Worm (Caenorhabditis elegans): ENCODE measurements around the gene srt-67.

The srt-67 gene

DNA sequence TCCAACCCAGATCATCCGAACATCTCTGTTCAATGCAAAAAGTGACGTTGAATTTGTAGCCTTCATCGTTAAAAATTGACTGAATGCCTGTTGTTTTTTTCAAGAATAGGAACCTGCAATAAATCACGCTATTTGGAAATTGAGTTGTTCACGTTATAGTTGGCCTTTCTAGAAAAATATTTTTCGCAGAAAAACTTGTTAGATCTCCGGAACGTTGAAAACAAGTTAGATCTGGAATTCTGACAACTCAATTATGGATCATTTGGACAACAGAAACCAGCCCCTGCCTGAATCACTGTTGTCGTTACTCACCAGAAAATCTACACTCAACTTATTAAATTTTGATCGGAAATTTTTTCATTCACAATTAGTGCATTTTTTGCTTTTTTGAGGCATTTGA is at the start of gene srt-67:
Gene srt-67 (minus strand): TSS at position 101 of the 400 bp plus-strand sequence.
- TF ChIP-seq hmbx-1 (tag; optimal IDR thresholded peaks at IDR 0.05) (no peak), ama-1 (optimal IDR thresholded peaks at IDR 0.05) (no peak), B0310.2 (tag; optimal IDR thresholded peaks at IDR 0.05) (no peak), scrt-1 (GFP tag; IDR thresholded peaks at IDR 0.05) (no peak), ets-7 (tag; optimal IDR thresholded peaks at IDR 0.05) (no peak), aly-1 (tag; optimal IDR thresholded peaks at IDR 0.05) (no peak), tra-4 (tag; optimal IDR thresholded peaks at IDR 0.05) (no peak), hnd-1 (tag; optimal IDR thresholded peaks at IDR 0.05) (no peak), F13C5.2 (tag; optimal IDR thresholded peaks at IDR 0.05) (no peak), flt-1 (GFP tag; IDR thresholded peaks at IDR 0.05) (no peak), pes-1 (GFP tag; IDR thresholded peaks at IDR 0.05) (no peak), tbx-11 (GFP tag; IDR thresholded peaks at IDR 0.05) (no peak), ceh-13 (GFP tag; optimal IDR thresholded peaks at IDR 0.05) (no peak), sea-1 (GFP tag; conservative IDR thresholded peaks at IDR 0.05) (no peak), ceh-36 (tag; optimal IDR thresholded peaks at IDR 0.05) (no peak)

DNA sequence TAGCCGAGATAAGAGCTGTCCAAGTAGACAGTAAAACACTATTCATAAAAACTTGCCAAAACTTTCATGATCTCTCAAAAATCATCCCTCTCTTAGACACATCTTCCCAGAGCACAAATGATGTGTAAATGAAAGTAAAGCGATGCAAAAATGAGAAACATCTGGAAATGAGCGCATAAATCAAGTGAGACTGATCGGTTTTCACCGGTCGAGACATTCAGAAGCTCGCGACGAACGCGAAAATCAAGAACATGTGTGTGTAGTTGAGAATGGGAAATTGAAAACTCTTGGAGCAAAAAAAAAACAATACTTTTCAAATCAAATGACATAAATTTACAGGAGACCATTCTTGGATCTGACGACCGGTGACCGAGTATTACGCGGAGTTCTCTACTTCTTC is 47.1 kb upstream of the srt-67 start:
- no peak for TF ChIP-seq B0310.2 (tag; optimal IDR thresholded peaks at IDR 0.05)
- no peak for TF ChIP-seq sea-1 (GFP tag; conservative IDR thresholded peaks at IDR 0.05)
- no peak for TF ChIP-seq ceh-36 (tag; optimal IDR thresholded peaks at IDR 0.05)
- TF ChIP-seq aly-1 (tag; optimal IDR thresholded peaks at IDR 0.05) = no peak
- TF ChIP-seq ets-7 (tag; optimal IDR thresholded peaks at IDR 0.05) = no peak
- no peak for TF ChIP-seq tbx-11 (GFP tag; IDR thresholded peaks at IDR 0.05)
- no peak for TF ChIP-seq hmbx-1 (tag; optimal IDR thresholded peaks at IDR 0.05)
- TF ChIP-seq ceh-13 (GFP tag; optimal IDR thresholded peaks at IDR 0.05) = no peak
- TF ChIP-seq hnd-1 (tag; optimal IDR thresholded peaks at IDR 0.05) = no peak
- TF ChIP-seq tbx-37 (GFP tag; conservative IDR thresholded peaks at IDR 0.05) = no peak
- TF ChIP-seq hmg-4 (GFP tag; optimal IDR thresholded peaks at IDR 0.05) = no peak

DNA sequence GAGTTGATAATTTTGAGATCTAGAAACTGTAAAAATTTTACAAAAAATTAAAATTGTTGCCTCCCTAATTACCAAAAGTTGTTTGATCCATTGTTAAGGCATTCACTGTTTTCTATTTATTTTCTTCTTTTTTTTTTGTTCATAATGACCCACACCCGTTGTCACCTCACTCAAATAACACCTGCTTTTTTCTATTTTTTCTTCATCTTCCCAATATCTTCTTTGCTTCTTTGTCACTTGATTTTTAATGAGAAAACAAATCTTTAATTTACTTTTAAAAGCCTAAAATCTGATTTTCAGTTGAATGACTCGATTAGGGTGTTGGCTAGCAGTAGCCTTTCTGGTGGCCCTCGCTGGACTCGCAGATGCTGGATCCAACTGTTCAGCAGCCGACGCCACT is 46.1 kb upstream of the srt-67 start, which contains the start of gene ncx-2:
Gene ncx-2 (plus strand): TSS at position 301 of the 400 bp plus-strand sequence.
- TF ChIP-seq ets-7 (tag; optimal IDR thresholded peaks at IDR 0.05) = no peak
- no peak for TF ChIP-seq pes-1 (GFP tag; IDR thresholded peaks at IDR 0.05)
- no peak for TF ChIP-seq ama-1 (optimal IDR thresholded peaks at IDR 0.05)
- TF ChIP-seq hmbx-1 (tag; optimal IDR thresholded peaks at IDR 0.05) = no peak
- TF ChIP-seq tra-4 (tag; optimal IDR thresholded peaks at IDR 0.05) = no peak

DNA sequence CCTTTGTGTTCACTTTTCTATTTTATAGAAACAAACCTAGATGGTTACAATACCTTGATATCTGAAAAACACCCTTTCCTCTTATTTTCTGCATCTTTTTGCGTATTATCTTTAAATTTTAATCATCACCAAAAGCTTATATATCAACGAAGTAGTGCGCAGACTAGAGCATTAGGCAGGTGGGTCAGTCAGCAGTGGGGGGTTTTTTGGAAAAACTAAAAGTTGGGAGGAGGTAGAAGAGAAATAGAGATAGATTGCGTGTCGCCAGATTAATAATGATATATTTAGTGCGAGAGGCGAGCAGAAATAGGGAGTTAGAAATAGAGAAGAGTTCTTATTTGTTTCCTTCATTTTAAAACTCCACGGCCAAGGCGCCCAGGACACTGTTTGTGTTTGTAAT is 44.0 kb upstream of the srt-67 start:
- TF ChIP-seq hmbx-1 (tag; optimal IDR thresholded peaks at IDR 0.05) (no peak), scrt-1 (GFP tag; IDR thresholded peaks at IDR 0.05) (no peak), tbx-11 (GFP tag; IDR thresholded peaks at IDR 0.05) (no peak), ets-7 (tag; optimal IDR thresholded peaks at IDR 0.05) (no peak), hnd-1 (tag; optimal IDR thresholded peaks at IDR 0.05) (no peak), hmg-4 (GFP tag; optimal IDR thresholded peaks at IDR 0.05) (no peak), tra-4 (tag; optimal IDR thresholded peaks at IDR 0.05) (no peak), flt-1 (GFP tag; IDR thresholded peaks at IDR 0.05) (no peak), ceh-13 (GFP tag; optimal IDR thresholded peaks at IDR 0.05) (no peak), F13C5.2 (tag; optimal IDR thresholded peaks at IDR 0.05) (no peak)

DNA sequence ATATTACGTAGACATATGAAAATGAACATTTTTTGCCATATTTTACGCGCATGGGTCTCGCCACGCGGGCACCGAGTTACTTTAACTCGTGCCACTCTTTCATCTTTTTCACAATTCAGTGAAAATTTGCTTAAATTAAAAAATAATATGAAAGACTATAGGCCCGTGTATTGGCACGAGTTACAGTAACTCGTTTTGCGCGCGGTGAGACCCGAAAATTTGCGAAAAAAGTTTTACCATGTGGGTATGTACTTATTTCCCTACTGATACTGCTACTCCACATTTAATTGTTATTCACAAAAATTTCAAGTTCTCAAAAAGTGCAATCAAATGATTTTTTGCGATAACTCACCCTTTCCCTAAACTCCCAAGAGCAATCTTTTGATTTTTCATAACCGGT is 40.5 kb upstream of the srt-67 start:
- TF ChIP-seq tbx-37 (GFP tag; conservative IDR thresholded peaks at IDR 0.05) (no peak), hmbx-1 (tag; optimal IDR thresholded peaks at IDR 0.05) (no peak), tra-4 (tag; optimal IDR thresholded peaks at IDR 0.05) (no peak)

DNA sequence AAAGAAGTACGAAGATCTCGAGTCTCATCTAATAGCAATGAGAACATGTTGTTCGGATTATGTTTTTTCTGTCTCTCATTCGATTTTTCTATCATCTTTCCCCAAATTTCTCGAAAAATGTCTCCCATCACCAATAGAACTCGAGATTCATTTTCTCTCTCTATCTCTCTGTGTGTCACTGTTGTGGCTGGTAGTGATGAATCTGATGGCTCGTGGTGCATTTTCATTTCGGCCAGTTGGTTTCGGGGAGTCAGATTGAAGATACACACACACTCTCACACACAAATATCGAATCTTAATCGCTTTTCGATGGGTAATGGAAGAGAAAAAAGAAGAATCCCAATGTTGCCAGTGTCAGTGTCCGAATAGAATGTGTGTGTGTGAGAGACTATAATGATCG is 38.7 kb upstream of the srt-67 start:
- no peak for TF ChIP-seq flt-1 (GFP tag; IDR thresholded peaks at IDR 0.05)
- no peak for TF ChIP-seq scrt-1 (GFP tag; IDR thresholded peaks at IDR 0.05)
- TF ChIP-seq F13C5.2 (tag; optimal IDR thresholded peaks at IDR 0.05) = no peak
- TF ChIP-seq hmg-4 (GFP tag; optimal IDR thresholded peaks at IDR 0.05) = no peak
- no peak for TF ChIP-seq ama-1 (optimal IDR thresholded peaks at IDR 0.05)
- no peak for TF ChIP-seq pes-1 (GFP tag; IDR thresholded peaks at IDR 0.05)
- no peak for TF ChIP-seq ceh-13 (GFP tag; optimal IDR thresholded peaks at IDR 0.05)
- TF ChIP-seq hnd-1 (tag; optimal IDR thresholded peaks at IDR 0.05) = no peak
- no peak for TF ChIP-seq B0310.2 (tag; optimal IDR thresholded peaks at IDR 0.05)
- no peak for TF ChIP-seq tra-4 (tag; optimal IDR thresholded peaks at IDR 0.05)
- TF ChIP-seq tbx-11 (GFP tag; IDR thresholded peaks at IDR 0.05) = no peak
- no peak for TF ChIP-seq aly-1 (tag; optimal IDR thresholded peaks at IDR 0.05)
- TF ChIP-seq ceh-36 (tag; optimal IDR thresholded peaks at IDR 0.05) = no peak

DNA sequence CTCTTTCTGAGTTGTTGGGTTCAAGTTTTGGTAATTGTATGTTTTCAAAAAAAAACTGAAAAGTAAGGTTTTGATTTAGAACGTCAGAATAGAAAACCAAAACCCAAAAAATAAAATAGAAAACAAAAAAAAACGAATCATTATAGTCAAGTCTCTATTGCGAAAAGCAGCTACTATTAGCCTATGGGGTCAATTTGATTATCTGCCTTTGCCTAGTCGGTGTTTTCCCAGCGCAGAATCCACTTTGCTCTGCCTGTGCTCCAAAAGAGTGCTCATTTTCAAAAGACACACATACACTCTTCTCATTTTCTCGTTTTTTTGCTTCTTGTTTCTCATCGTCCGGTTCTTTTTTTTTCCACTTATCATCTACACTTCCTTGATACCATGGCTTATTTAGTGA is 31.4 kb upstream of the srt-67 start:
- TF ChIP-seq tbx-37 (GFP tag; conservative IDR thresholded peaks at IDR 0.05) = no peak
- TF ChIP-seq tra-4 (tag; optimal IDR thresholded peaks at IDR 0.05) = no peak
- no peak for TF ChIP-seq ceh-13 (GFP tag; optimal IDR thresholded peaks at IDR 0.05)
- no peak for TF ChIP-seq sea-1 (GFP tag; conservative IDR thresholded peaks at IDR 0.05)
- no peak for TF ChIP-seq hmg-4 (GFP tag; optimal IDR thresholded peaks at IDR 0.05)
- TF ChIP-seq B0310.2 (tag; optimal IDR thresholded peaks at IDR 0.05) = no peak

DNA sequence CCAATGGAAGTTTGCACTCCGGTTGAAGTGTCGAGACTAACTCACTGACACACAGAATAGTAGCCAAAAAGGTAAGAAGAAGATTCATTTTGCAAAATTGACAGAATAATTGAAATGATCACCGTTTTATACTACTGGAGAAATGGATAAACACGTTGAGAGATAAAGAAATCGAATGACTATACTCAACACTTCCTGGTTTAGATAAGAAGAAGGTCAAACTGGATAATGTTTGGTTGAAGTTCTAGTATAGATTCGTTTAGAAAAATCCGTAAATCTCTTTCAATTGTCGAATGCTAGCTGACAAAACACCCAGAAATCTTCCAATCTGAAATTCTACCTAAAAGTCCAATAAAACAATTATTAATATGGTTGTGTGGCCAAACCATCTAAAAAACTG is 30.0 kb upstream of the srt-67 start, which contains the start of gene Y49G5A.1:
Gene Y49G5A.1 (minus strand): TSS at position 101 of the 400 bp plus-strand sequence.
- no peak for TF ChIP-seq flt-1 (GFP tag; IDR thresholded peaks at IDR 0.05)
- TF ChIP-seq B0310.2 (tag; optimal IDR thresholded peaks at IDR 0.05) = no peak
- no peak for TF ChIP-seq hmg-4 (GFP tag; optimal IDR thresholded peaks at IDR 0.05)
- no peak for TF ChIP-seq ceh-13 (GFP tag; optimal IDR thresholded peaks at IDR 0.05)
- no peak for TF ChIP-seq aly-1 (tag; optimal IDR thresholded peaks at IDR 0.05)
